Worm (Caenorhabditis elegans) whole organism, young adult: Measurements from ENCODE around the gene nhr-214.

Experiments used
- F23B12.7 ChIP-seq: sonication (generic microtip); optimal IDR thresholded peaks from 2 replicates; lab custom pipeline; 2017; ENCODE audit warnings: missing genetic modification characterization, mild to moderate bottlenecking, missing compliant biosample characterization, antibody characterized with exemption, moderate library complexity; ENCODE audit not compliant: insufficient read depth
- ccch-3 ChIP-seq: fragments of 200-800 bp; sonication (Bioruptor generic); optimal IDR thresholded peaks from 2 replicates; lab custom pipeline; 2018; ENCODE audit warnings: mild to moderate bottlenecking, missing genetic modification characterization, missing compliant biosample characterization
- cebp-2 ChIP-seq: fragments of 200-800 bp; sonication (Bioruptor generic); IDR thresholded peaks from 2 replicates; pipeline ENCODE4 v1.3.6; 2022; ENCODE audit warnings: missing genetic modification characterization, missing compliant biosample characterization
- dox-1 ChIP-seq: fragments of 200-800 bp; sonication (Bioruptor generic); IDR thresholded peaks from 2 replicates; pipeline ENCODE4 v1.3.6; 2022; ENCODE audit warnings: missing genetic modification reagents, missing genetic modification characterization, missing compliant biosample characterization
- dpff-1 ChIP-seq: sonication (generic microtip); optimal IDR thresholded peaks from 2 replicates; lab custom pipeline; 2017; ENCODE audit warnings: mild to moderate bottlenecking, missing genetic modification characterization, missing compliant biosample characterization
- lin-54 ChIP-seq: fragments of 200-800 bp; sonication (Bioruptor generic); optimal IDR thresholded peaks from 2 replicates; lab custom pipeline; 2018; ENCODE audit warnings: mild to moderate bottlenecking, missing genetic modification characterization, missing compliant biosample characterization
- lsl-1 ChIP-seq: fragments of 200-800 bp; sonication (Bioruptor generic); optimal IDR thresholded peaks from 2 replicates; lab custom pipeline; 2018; ENCODE audit warnings: mild to moderate bottlenecking, missing genetic modification characterization, moderate library complexity, missing compliant biosample characterization
- sdz-38 ChIP-seq: sonication (generic microtip); optimal IDR thresholded peaks from 2 replicates; lab custom pipeline; 2016; ENCODE audit warnings: missing genotype, missing genetic modification characterization, missing compliant biosample characterization
- snpc-1.3 ChIP-seq: sonication (generic microtip); optimal IDR thresholded peaks from 2 replicates; lab custom pipeline; 2017; ENCODE audit warnings: missing genetic modification characterization, mild to moderate bottlenecking, missing compliant biosample characterization, antibody characterized with exemption, moderate library complexity, missing genotype, missing genetic modification reagents; ENCODE audit not compliant: insufficient read depth
- somi-1 ChIP-seq: fragments of 200-800 bp; sonication (Bioruptor generic); optimal IDR thresholded peaks from 2 replicates; lab custom pipeline; 2018; ENCODE audit warnings: mild to moderate bottlenecking, missing genetic modification characterization, missing compliant biosample characterization
- unc-62 ChIP-seq: fragments of 150-350 bp; optimal IDR thresholded peaks from 2 replicates; lab custom pipeline; 2014; ENCODE audit warnings: missing biosample characterization, missing genetic modification reagents, missing genetic modification characterization

DNA sequence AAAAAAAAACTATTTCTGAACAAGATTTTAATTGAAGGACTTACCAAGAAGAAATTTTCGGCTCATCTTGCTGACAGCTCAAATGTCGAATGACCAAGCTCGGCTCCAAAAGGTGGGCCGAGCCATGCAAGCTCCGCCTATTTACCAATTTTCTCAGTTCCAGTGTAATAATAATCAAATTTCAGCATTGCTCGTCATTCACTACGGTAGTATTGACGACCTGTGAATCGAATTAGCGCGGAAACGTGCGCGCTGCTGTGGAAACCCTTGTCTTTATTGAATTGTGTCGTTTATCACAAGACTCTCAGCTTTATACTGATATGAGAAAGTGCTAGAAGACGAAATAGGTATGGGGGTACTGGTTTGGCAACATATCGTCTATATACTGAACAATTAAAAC lies 38.3 kb downstream of the nhr-214 start, which contains the start of gene nlp-76:
- TF ChIP-seq dox-1 (GFP tag; lab: Robert Waterston, UW) (peak; percentile 15; the same call in 1 of the 2 replicates), sdz-38 (tag; lab: Kevin White, UChicago) (no peak), lin-54 (no peak), lsl-1 (GFP tag; lab: Kevin White, UChicago) (no peak), dpff-1 (tag; lab: Kevin White, UChicago) (no peak), unc-62 (no peak), F23B12.7 (tag; lab: Kevin White, UChicago) (no peak), ccch-3 (no peak), snpc-1.3 (tag; lab: Kevin White, UChicago) (no peak), cebp-2 (no peak), somi-1 (peak; percentile 36)
